Fruit fly (Drosophila melanogaster) whole organism, wandering third instar larva: Measurements from ENCODE around the gene saturn.

ENCODE experiments used
- Dfd ChIP-seq: fragments of >200 bp; optimal IDR thresholded peaks from 2 replicates; lab custom pipeline; 2017; ENCODE audit warnings: missing biosample characterization, missing genetic modification characterization
- OdsH ChIP-seq: fragments of 200-800 bp; sonication (Bioruptor generic); optimal IDR thresholded peaks from 2 replicates; lab custom pipeline; 2016; ENCODE audit warnings: missing biosample characterization, mild to moderate bottlenecking, missing genetic modification characterization
- br ChIP-seq: fragments of 200-800 bp; sonication (Bioruptor generic); optimal IDR thresholded peaks from 2 replicates; lab custom pipeline; 2016; ENCODE audit warnings: missing biosample characterization, missing genetic modification characterization
- brk ChIP-seq: fragments of 200-800 bp; sonication (Bioruptor generic); optimal IDR thresholded peaks from 2 replicates; lab custom pipeline; 2016; ENCODE audit warnings: missing biosample characterization, mild to moderate bottlenecking, missing genetic modification characterization
- dl ChIP-seq, 2 experiments: fragments of 175-275, 200-275 bp in 1 of 2; fragments of 200-275 bp in 1 of 2; sonication (Bioruptor generic); optimal IDR thresholded peaks; lab custom pipeline; 2018; ENCODE audit warnings: mild to moderate bottlenecking in 2 of 2, missing biosample characterization in 2 of 2, missing genetic modification characterization in 2 of 2, moderate library complexity in 2 of 2; ENCODE audit not compliant: partially characterized antibody in 2 of 2, insufficient read depth in 1 of 2
- jim ChIP-seq: fragments of 175-275, 200-325 bp; sonication (Bioruptor generic); optimal IDR thresholded peaks from 2 replicates; lab custom pipeline; 2016; ENCODE audit warnings: missing biosample characterization, mild to moderate bottlenecking, missing genetic modification characterization
- lola ChIP-seq: fragments of >200 bp; optimal IDR thresholded peaks from 2 replicates; lab custom pipeline; 2017; ENCODE audit warnings: missing biosample characterization, missing genetic modification characterization
- pan ChIP-seq: fragments of >200 bp; optimal IDR thresholded peaks from 2 replicates; lab custom pipeline; 2017
- psq ChIP-seq: fragments of 200-800 bp; sonication (Bioruptor generic); optimal IDR thresholded peaks from 3 replicates; lab custom pipeline; 2017; ENCODE audit warnings: missing biosample characterization, mild to moderate bottlenecking, missing genetic modification characterization, moderate library complexity
- rgr ChIP-seq: fragments of 200-800 bp; sonication (Bioruptor generic); optimal IDR thresholded peaks from 3 replicates; lab custom pipeline; 2016; ENCODE audit warnings: missing biosample characterization, mild to moderate bottlenecking, missing genetic modification characterization

DNA sequence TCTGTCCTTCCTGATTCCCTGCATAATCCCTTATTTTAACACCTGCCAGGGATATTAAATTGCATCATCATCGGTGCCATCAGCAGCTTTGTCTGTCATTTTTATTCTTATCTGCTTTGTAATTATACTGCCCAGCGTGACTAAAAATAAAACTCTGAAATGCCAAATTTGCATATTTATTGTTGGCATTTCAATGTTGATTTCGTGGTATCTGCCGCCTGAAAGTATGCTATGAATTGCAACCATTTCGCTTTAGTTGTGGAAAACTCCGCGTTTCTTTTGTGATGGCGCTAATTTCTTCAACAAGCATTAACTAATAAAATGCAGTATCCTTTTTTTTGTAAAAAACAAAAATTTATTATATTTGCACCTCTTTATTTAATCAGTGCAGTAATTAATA is 32.7 kb downstream of the saturn start, which contains the start of gene CG34244:
- TF ChIP-seq jim (GFP tag; lab: Kevin White, UChicago) = no peak
- TF ChIP-seq lola (GFP tag; lab: Kevin White, UChicago) = no peak
- TF ChIP-seq pan (lab: Kevin White, UChicago) = no peak
- no peak for TF ChIP-seq br (GFP tag; lab: Kevin White, UChicago)
- no peak for TF ChIP-seq dl (GFP tag; optimal IDR thresholded peaks at IDR 0.05; lab: Kevin White, UChicago; ENCODE audit: insufficient read depth in 1 of 2, partially characterized antibody in 2 of 2)
- no peak for TF ChIP-seq psq
- no peak for TF ChIP-seq Dfd (GFP tag; lab: Kevin White, UChicago)
- no peak for TF ChIP-seq rgr (GFP tag; lab: Kevin White, UChicago)
- TF ChIP-seq brk = no peak
- no peak for TF ChIP-seq OdsH (GFP tag; lab: Kevin White, UChicago)
